Fruit fly (Drosophila melanogaster): ENCODE measurements around the gene Cpr78Cc.

Cpr78Cc gene

dm6 chr3L:21279876-21280566, 20.4 kb upstream of the Cpr78Cc start, which contains the start of gene AcCoAS (continued):
- peak; percentile 30 for TF ChIP-seq net (GFP tag; optimal IDR thresholded peaks at IDR 0.05)
- peak; percentile 59 for TF ChIP-seq esn (GFP tag; optimal IDR thresholded peaks at IDR 0.05)
- TF ChIP-seq eg (GFP tag; IDR thresholded peaks at IDR 0.05) = peak; percentile 53; the same call in 2 of the 3 replicates
- peak; percentile 22 for TF ChIP-seq dsx (GFP tag; optimal IDR thresholded peaks at IDR 0.05; ENCODE audit: poor library complexity, severe bottlenecking)
- TF ChIP-seq Smox (GFP tag; optimal IDR thresholded peaks at IDR 0.05) = peak; percentile 41
- TF ChIP-seq CG6808 (GFP tag; optimal IDR thresholded peaks at IDR 0.05) = no peak
- no peak for TF ChIP-seq fd59A (GFP tag; optimal IDR thresholded peaks at IDR 0.05)
- peak; percentile 45 for TF ChIP-seq Met (GFP tag; optimal IDR thresholded peaks at IDR 0.05)
- peak; percentile 40 for TF ChIP-seq pdm3 (GFP tag; optimal IDR thresholded peaks at IDR 0.05)
- no peak for TF ChIP-seq dac (GFP tag; optimal IDR thresholded peaks at IDR 0.05)
- peak; percentile 41 for TF ChIP-seq cyc (GFP tag; optimal IDR thresholded peaks at IDR 0.05)
- no peak for TF ChIP-seq CG4318 (GFP tag; optimal IDR thresholded peaks at IDR 0.05)
- peak; percentile 21 for TF ChIP-seq CG34406 (GFP tag; optimal IDR thresholded peaks at IDR 0.05)
- peak; percentile 49 for TF ChIP-seq acj6 (GFP tag; optimal IDR thresholded peaks at IDR 0.05)
- TF ChIP-seq Sox15 (GFP tag; optimal IDR thresholded peaks at IDR 0.05) = no peak
- peak; percentile 24 for TF ChIP-seq OdsH (GFP tag; optimal IDR thresholded peaks at IDR 0.05)
- TF ChIP-seq CG6854 (GFP tag; optimal IDR thresholded peaks at IDR 0.05) = peak; percentile 29
- no peak for TF ChIP-seq CG11294 (GFP tag; IDR thresholded peaks at IDR 0.05)

- TF ChIP-seq svp (GFP tag) = peak; percentile 100
- peak; percentile 1 for TF ChIP-seq Sox102F (GFP tag; optimal IDR thresholded peaks at IDR 0.05)
- peak; percentile 11 for TF ChIP-seq Eip78C (GFP tag)
- no peak for TF ChIP-seq Eip75B (GFP tag; optimal IDR thresholded peaks at IDR 0.05)
- peak; percentile 96 for TF ChIP-seq fkh (GFP tag; optimal IDR thresholded peaks at IDR 0.05)
- TF ChIP-seq CG9139 (GFP tag; optimal IDR thresholded peaks at IDR 0.05) = no peak
- peak; percentile 15 for TF ChIP-seq Met (GFP tag; optimal IDR thresholded peaks at IDR 0.05)
- TF ChIP-seq vri (GFP tag; optimal IDR thresholded peaks at IDR 0.05) = peak; percentile 31
Measured at dm6 chr3L:21280996-21281691, 19.2 kb upstream of the Cpr78Cc start, which contains the start of gene ppl. TSS of gene ppl (minus strand) at chr3L:21281506.

- TF ChIP-seq CG8632 (GFP tag; optimal IDR thresholded peaks at IDR 0.05) = no peak
- no peak for TF ChIP-seq spab (GFP tag; optimal IDR thresholded peaks at IDR 0.05)
- TF ChIP-seq vri (GFP tag; optimal IDR thresholded peaks at IDR 0.05) = no peak
- no peak for TF ChIP-seq fkh (GFP tag; optimal IDR thresholded peaks at IDR 0.05)
- TF ChIP-seq CG6276 (GFP tag; optimal IDR thresholded peaks at IDR 0.05) = no peak
- no peak for TF ChIP-seq CG7368 (GFP tag; optimal IDR thresholded peaks at IDR 0.05)
- peak; percentile 75 for TF ChIP-seq svp (GFP tag)
- no peak for TF ChIP-seq CG11902 (GFP tag; optimal IDR thresholded peaks at IDR 0.05)
- no peak for TF ChIP-seq Hr38 (GFP tag; optimal IDR thresholded peaks at IDR 0.05)
- TF ChIP-seq Eip78C (GFP tag) = peak; percentile 34
- no peak for TF ChIP-seq acj6 (GFP tag; optimal IDR thresholded peaks at IDR 0.05)
Measured at dm6 chr3L:21281706-21282105, 18.7 kb upstream of the Cpr78Cc start.

- TF ChIP-seq vri (GFP tag; optimal IDR thresholded peaks at IDR 0.05) = peak; percentile 33
- TF ChIP-seq Blimp-1 (GFP tag; optimal IDR thresholded peaks at IDR 0.05) = no peak
- peak; percentile 76 for TF ChIP-seq Eip93F (GFP tag; optimal IDR thresholded peaks at IDR 0.05)
Measured at dm6 chr3L:21282741-21283140, 17.6 kb upstream of the Cpr78Cc start.
